Worm (Caenorhabditis elegans) whole organism, young adult: Measurements from ENCODE around the gene cgr-1.

ENCODE experiments used
- F23B12.7 ChIP-seq: sonication (generic microtip); optimal IDR thresholded peaks from 2 replicates; lab custom pipeline; 2017; ENCODE audit warnings: missing genetic modification characterization, mild to moderate bottlenecking, missing compliant biosample characterization, antibody characterized with exemption, moderate library complexity; ENCODE audit not compliant: insufficient read depth
- F37B4.10 ChIP-seq: fragments of 200-800 bp; sonication (Bioruptor generic); IDR thresholded peaks from 2 replicates; pipeline ENCODE4 v1.3.6; 2022; ENCODE audit warnings: missing genetic modification characterization, missing compliant biosample characterization
- Y56A3A.18 ChIP-seq: fragments of 200-800 bp; sonication (Bioruptor generic); IDR thresholded peaks from 2 replicates; pipeline ENCODE4 v1.3.6; 2022; ENCODE audit warnings: missing genetic modification reagents, missing genetic modification characterization, missing compliant biosample characterization
- ama-1 ChIP-seq, 3 experiments: fragments of 150-350 bp in 1 of 3; sonication (generic microtip) in 2 of 3; optimal IDR thresholded peaks; 2 replicates each; lab custom pipeline; 2014 to 2018; ENCODE audit warnings: missing biosample characterization in 2 of 3, missing genetic modification characterization in 2 of 3, missing genetic modification reagents in 2 of 3
- aptf-3 ChIP-seq: fragments of 200-800 bp; sonication (Bioruptor generic); IDR thresholded peaks from 2 replicates; pipeline ENCODE4 v1.3.6; 2022; ENCODE audit warnings: missing genetic modification characterization, missing compliant biosample characterization
- bed-2 ChIP-seq: fragments of 200-800 bp; sonication (Bioruptor generic); IDR thresholded peaks from 2 replicates; pipeline ENCODE4 v1.3.6; 2022; ENCODE audit warnings: missing genetic modification reagents, missing genetic modification characterization, missing compliant biosample characterization
- ceh-79 ChIP-seq: sonication (generic microtip); optimal IDR thresholded peaks from 2 replicates; lab custom pipeline; 2017; ENCODE audit warnings: mild to moderate bottlenecking, missing genetic modification characterization, missing compliant biosample characterization
- egrh-3 ChIP-seq: fragments of 200-800 bp; sonication (Bioruptor generic); IDR thresholded peaks from 2 replicates; pipeline ENCODE4 v1.3.6; 2022; ENCODE audit warnings: missing genetic modification reagents, missing genetic modification characterization, missing compliant biosample characterization
- ekl-4 ChIP-seq: fragments of 200-800 bp; sonication (Bioruptor generic); IDR thresholded peaks from 2 replicates; pipeline ENCODE4 v1.3.6; 2022; ENCODE audit warnings: missing genetic modification reagents, missing genetic modification characterization, missing compliant biosample characterization
- hmg-20 ChIP-seq: fragments of 200-800 bp; sonication (Bioruptor generic); IDR thresholded peaks from 2 replicates; pipeline ENCODE4 v1.3.6; 2022; ENCODE audit warnings: missing genetic modification reagents, missing genetic modification characterization, missing compliant biosample characterization
- lin-35 ChIP-seq, 3 experiments: fragments of 150-350 bp in 2 of 3; sonication (generic microtip) in 1 of 3; optimal IDR thresholded peaks; 2 replicates each; lab custom pipeline; 2014 to 2018; ENCODE audit warnings: missing biosample characterization in 3 of 3, missing genetic modification characterization in 3 of 3, missing genetic modification reagents in 3 of 3
- lsl-1 ChIP-seq: fragments of 200-800 bp; sonication (Bioruptor generic); optimal IDR thresholded peaks from 2 replicates; lab custom pipeline; 2018; ENCODE audit warnings: mild to moderate bottlenecking, missing genetic modification characterization, moderate library complexity, missing compliant biosample characterization
- lsy-27 ChIP-seq: sonication (generic microtip); optimal IDR thresholded peaks from 2 replicates; lab custom pipeline; 2017; ENCODE audit warnings: missing genetic modification characterization, mild to moderate bottlenecking, missing compliant biosample characterization, antibody characterized with exemption, missing genotype, borderline replicate concordance; ENCODE audit not compliant: insufficient read depth
- madf-10 ChIP-seq: sonication (generic microtip); optimal IDR thresholded peaks from 2 replicates; lab custom pipeline; 2016; ENCODE audit warnings: mild to moderate bottlenecking, missing genetic modification characterization, missing compliant biosample characterization
- madf-3 ChIP-seq: fragments of 200-800 bp; sonication (Bioruptor generic); IDR thresholded peaks from 2 replicates; pipeline ENCODE4 v1.3.6; 2022; ENCODE audit warnings: missing genetic modification reagents, missing genetic modification characterization, missing compliant biosample characterization
- mcd-1 ChIP-seq: fragments of 200-800 bp; sonication (Bioruptor generic); IDR thresholded peaks from 2 replicates; pipeline ENCODE4 v1.3.6; 2022; ENCODE audit warnings: missing genetic modification reagents, missing genetic modification characterization, missing compliant biosample characterization
- nhr-120 ChIP-seq: fragments of 200-800 bp; sonication (Bioruptor generic); IDR thresholded peaks from 2 replicates; pipeline ENCODE4 v1.3.6; 2022; ENCODE audit warnings: missing genetic modification characterization, missing compliant biosample characterization
- nhr-27 ChIP-seq: fragments of 200-800 bp; sonication (Bioruptor generic); optimal IDR thresholded peaks from 2 replicates; lab custom pipeline; 2018; ENCODE audit warnings: mild to moderate bottlenecking, missing genetic modification characterization, moderate library complexity, missing compliant biosample characterization
- nhr-80 ChIP-seq: sonication (generic microtip); optimal IDR thresholded peaks from 2 replicates; lab custom pipeline; 2016; ENCODE audit warnings: missing genetic modification characterization, missing compliant biosample characterization
- pbrm-1 ChIP-seq: fragments of 200-800 bp; sonication (Bioruptor generic); IDR thresholded peaks from 2 replicates; pipeline ENCODE4 v1.3.6; 2022; ENCODE audit warnings: missing genetic modification reagents, missing genetic modification characterization, missing compliant biosample characterization
- pha-4 ChIP-seq: fragments of 150-350 bp; sonication (generic microtip); optimal IDR thresholded peaks from 2 replicates; lab custom pipeline; 2014; ENCODE audit warnings: missing biosample characterization, missing genetic modification reagents, missing genetic modification characterization
- rec-8 ChIP-seq, 2 experiments: sonication (generic microtip); optimal IDR thresholded peaks; 2 replicates each; lab custom pipeline; 2016; ENCODE audit warnings: mild to moderate bottlenecking in 2 of 2, missing genetic modification characterization in 2 of 2, missing genetic modification reagents in 2 of 2, missing genotype in 2 of 2, missing biosample characterization in 1 of 2, missing compliant biosample characterization in 1 of 2, moderate library complexity in 1 of 2
- repo-1 ChIP-seq: sonication (generic microtip); optimal IDR thresholded peaks from 2 replicates; lab custom pipeline; 2017; ENCODE audit warnings: mild to moderate bottlenecking, missing genetic modification characterization, missing compliant biosample characterization
- snpc-1.3 ChIP-seq: sonication (generic microtip); optimal IDR thresholded peaks from 2 replicates; lab custom pipeline; 2017; ENCODE audit warnings: missing genetic modification characterization, mild to moderate bottlenecking, missing compliant biosample characterization, antibody characterized with exemption, moderate library complexity, missing genotype, missing genetic modification reagents; ENCODE audit not compliant: insufficient read depth
- snpc-3.4 ChIP-seq: sonication (generic microtip); optimal IDR thresholded peaks from 2 replicates; lab custom pipeline; 2017; ENCODE audit warnings: missing genetic modification characterization, mild to moderate bottlenecking, missing compliant biosample characterization, antibody characterized with exemption, moderate library complexity, missing genotype, missing genetic modification reagents
- snpc-4 ChIP-seq, 5 experiments: fragments of 150-350 bp in 1 of 5; sonication (generic microtip) in 4 of 5; optimal IDR thresholded peaks; 2 replicates each; lab custom pipeline; 2014 to 2018; ENCODE audit warnings: missing genetic modification characterization in 5 of 5, missing biosample characterization in 3 of 5, antibody characterized with exemption in 2 of 5, mild to moderate bottlenecking in 2 of 5, missing compliant biosample characterization in 2 of 5, missing genotype in 2 of 5, moderate library complexity in 2 of 5, missing genetic modification reagents in 1 of 5
- sptf-2 ChIP-seq: fragments of 200-800 bp; sonication (Bioruptor generic); optimal IDR thresholded peaks from 2 replicates; lab custom pipeline; 2018; ENCODE audit warnings: mild to moderate bottlenecking, missing genetic modification characterization, missing compliant biosample characterization
- tbx-9 ChIP-seq: sonication (generic microtip); optimal IDR thresholded peaks from 2 replicates; lab custom pipeline; 2016; ENCODE audit warnings: borderline replicate concordance, missing genetic modification characterization, inconsistent platforms, missing compliant biosample characterization
- unc-130 ChIP-seq: sonication (generic microtip); optimal IDR thresholded peaks from 2 replicates; lab custom pipeline; 2016; ENCODE audit warnings: missing genetic modification reagents, missing genetic modification characterization, missing compliant biosample characterization
- xnd-1 ChIP-seq: sonication (generic microtip); optimal IDR thresholded peaks from 2 replicates; lab custom pipeline; 2016; ENCODE audit warnings: missing genotype, missing genetic modification reagents, missing genetic modification characterization, missing compliant biosample characterization
- zfh-2 ChIP-seq: fragments of 200-800 bp; sonication (Bioruptor generic); conservative IDR thresholded peaks from 2 replicates; pipeline ENCODE4 v1.3.6; 2022; ENCODE audit warnings: missing genetic modification reagents, missing genetic modification characterization, missing compliant biosample characterization
- zim-3 ChIP-seq: sonication (generic microtip); optimal IDR thresholded peaks from 2 replicates; lab custom pipeline; 2017; ENCODE audit warnings: mild to moderate bottlenecking, missing genetic modification characterization, moderate library complexity, missing compliant biosample characterization
- ztf-22 ChIP-seq: fragments of 200-800 bp; sonication (Bioruptor generic); optimal IDR thresholded peaks from 2 replicates; lab custom pipeline; 2018; ENCODE audit warnings: mild to moderate bottlenecking, missing genetic modification characterization, moderate library complexity, missing compliant biosample characterization

cgr-1 gene

DNA sequence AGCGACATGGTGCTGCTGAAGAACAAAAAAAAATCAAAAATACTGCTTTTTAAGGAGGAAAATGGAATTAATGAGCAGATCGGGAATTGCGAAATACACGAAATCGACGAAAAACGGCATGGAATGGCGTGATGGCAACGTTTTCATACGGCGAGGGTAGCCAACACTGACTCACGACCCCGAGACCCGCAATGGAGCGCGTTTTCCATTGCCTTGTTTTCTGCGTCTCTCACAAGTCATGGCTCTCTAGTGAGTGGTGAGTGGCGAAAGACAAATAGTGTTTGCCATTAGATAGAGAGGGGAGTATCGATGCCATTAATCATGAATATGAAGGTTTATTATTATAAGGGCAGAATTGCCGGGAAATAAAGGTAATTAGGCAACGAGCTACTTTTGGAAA, 5.5 kb upstream of the cgr-1 start, which contains the start of gene C18B2.4 (continued):
- TF ChIP-seq tbx-9 (tag; lab: Kevin White, UChicago) (no peak), ztf-22 (GFP tag; lab: Kevin White, UChicago) (no peak), Y56A3A.18 (GFP tag; lab: Robert Waterston, UW) (no peak), F37B4.10 (GFP tag; lab: Robert Waterston, UW) (no peak), snpc-1.3 (tag; lab: Kevin White, UChicago) (no peak), ekl-4 (GFP tag; lab: Robert Waterston, UW) (no peak; the same call in 1 of the 2 replicates), pbrm-1 (GFP tag; lab: Robert Waterston, UW) (peak; percentile 47; the same call in 1 of the 2 replicates), nhr-120 (GFP tag; lab: Robert Waterston, UW) (no peak), nhr-80 (tag; lab: Kevin White, UChicago) (peak; percentile 96)

DNA sequence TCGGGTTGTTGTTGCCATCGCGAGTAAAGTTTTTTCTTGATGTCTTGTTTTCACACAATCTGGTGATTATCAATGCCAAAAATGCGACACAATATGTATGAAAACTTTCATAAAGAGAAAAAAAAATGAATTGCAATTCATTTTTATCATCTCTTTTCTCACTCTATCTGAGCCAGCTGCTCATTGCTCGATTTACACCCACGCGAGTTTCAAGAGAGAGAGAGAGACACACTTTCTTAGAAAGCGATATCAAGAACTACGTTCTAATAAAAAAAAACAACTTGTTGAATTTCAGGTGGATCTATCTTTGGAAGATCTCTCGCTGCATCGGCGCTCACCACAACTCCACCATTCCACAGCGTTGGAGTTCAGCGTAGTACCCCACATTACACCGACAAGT, 2.4 kb upstream of the cgr-1 start:
- TF ChIP-seq snpc-3.4 (tag; lab: Kevin White, UChicago): no peak
- no peak for TF ChIP-seq lin-35 (GFP tag; optimal IDR thresholded peaks at IDR 0.05; lab: Kevin White, UChicago)
- no peak for TF ChIP-seq repo-1
- TF ChIP-seq egrh-3 (GFP tag; lab: Robert Waterston, UW): no peak
- TF ChIP-seq bed-2 (GFP tag; lab: Robert Waterston, UW): no peak
- no peak for TF ChIP-seq sptf-2 (GFP tag; lab: Kevin White, UChicago)
- TF ChIP-seq pha-4 (tag; lab: Kevin White, UChicago): no peak
- no peak for TF ChIP-seq mcd-1
- TF ChIP-seq zfh-2: no peak
- TF ChIP-seq ama-1 (optimal IDR thresholded peaks at IDR 0.05; lab: Kevin White, UChicago): no peak
- no peak for TF ChIP-seq ama-1 (GFP tag; optimal IDR thresholded peaks at IDR 0.05; lab: Kevin White, UChicago)
- no peak for TF ChIP-seq madf-3 (GFP tag; lab: Robert Waterston, UW)
- TF ChIP-seq ceh-79 (tag; lab: Kevin White, UChicago): no peak
- TF ChIP-seq nhr-120 (GFP tag; lab: Robert Waterston, UW): no peak
- no peak for TF ChIP-seq zim-3
- TF ChIP-seq unc-130 (GFP tag; lab: Kevin White, UChicago): no peak
- TF ChIP-seq nhr-27 (tag; lab: Kevin White, UChicago): no peak
- no peak for TF ChIP-seq snpc-4 (GFP tag; optimal IDR thresholded peaks at IDR 0.05; lab: Kevin White, UChicago)
- no peak for TF ChIP-seq snpc-4 (tag; optimal IDR thresholded peaks at IDR 0.05; lab: Kevin White, UChicago)
- no peak for TF ChIP-seq rec-8 (tag; optimal IDR thresholded peaks at IDR 0.05; lab: Kevin White, UChicago)

DNA sequence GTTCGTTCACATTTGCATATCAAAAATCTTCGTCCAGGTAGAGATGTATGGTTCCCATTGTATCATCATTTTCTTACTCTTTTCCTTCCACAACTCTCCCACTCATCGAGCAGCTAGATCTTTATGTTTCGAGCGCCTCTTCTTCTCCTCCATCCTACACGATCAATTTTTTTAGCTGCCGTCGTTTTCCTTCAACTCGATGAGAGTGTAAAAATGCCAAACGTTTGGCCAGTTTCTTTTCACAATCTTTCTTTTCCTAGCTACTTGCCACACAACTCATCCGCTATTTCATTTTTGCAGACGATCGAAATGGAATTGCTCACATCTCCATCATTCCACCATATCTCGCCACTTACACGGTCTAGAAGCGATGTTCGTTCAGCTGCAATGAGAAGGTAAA, 1.3 kb upstream of the cgr-1 start, which contains the start of gene C18B2.3:
Gene C18B2.3 (plus strand): TSS at position 301 of the 400 bp plus-strand sequence.
- TF ChIP-seq aptf-3 (GFP tag; lab: Robert Waterston, UW) (no peak), xnd-1 (tag; lab: Kevin White, UChicago) (no peak), F23B12.7 (tag; lab: Kevin White, UChicago) (no peak), tbx-9 (tag; lab: Kevin White, UChicago) (no peak), lsy-27 (tag; lab: Kevin White, UChicago) (no peak), lsl-1 (GFP tag; lab: Kevin White, UChicago) (no peak), madf-10 (tag; lab: Kevin White, UChicago) (no peak), hmg-20 (GFP tag; lab: Robert Waterston, UW) (no peak), unc-130 (GFP tag; lab: Kevin White, UChicago) (no peak), madf-3 (GFP tag; lab: Robert Waterston, UW) (no peak)
